Fruit fly (Drosophila melanogaster) whole organism, wandering third instar larva: ENCODE measurements around the gene CG43813.
A peak's percentile ranks its signal among the peaks of the same experiment; 100 is the strongest.

ENCODE experiments used
- GATAd ChIP-seq: sonication (Bioruptor generic); optimal IDR thresholded peaks from 2 replicates; lab custom pipeline; 2016; ENCODE audit warnings: missing biosample characterization, missing genetic modification characterization
- HLH106 ChIP-seq: fragments of 200-800 bp; optimal IDR thresholded peaks from 3 replicates; lab custom pipeline; 2019; ENCODE audit warnings: missing biosample characterization, mild to moderate bottlenecking, missing genetic modification characterization, moderate library complexity
- Myc ChIP-seq: fragments of >200 bp; optimal IDR thresholded peaks from 2 replicates; lab custom pipeline; 2017
- ey ChIP-seq: fragments of 200-800 bp; sonication (Bioruptor generic); optimal IDR thresholded peaks from 2 replicates; lab custom pipeline; 2016; ENCODE audit warnings: missing biosample characterization, missing genetic modification characterization
- foxo ChIP-seq, 2 experiments: fragments of 200-800 bp; sonication (Bioruptor generic); optimal IDR thresholded peaks; 2 replicates in 1 of 2; 3 replicates in 1 of 2; lab custom pipeline; 2016 to 2017; ENCODE audit warnings: missing biosample characterization in 2 of 2, missing genetic modification characterization in 2 of 2
- h ChIP-seq: fragments of 200-800 bp; sonication (Bioruptor generic); optimal IDR thresholded peaks from 3 replicates; lab custom pipeline; 2016; ENCODE audit warnings: missing biosample characterization, mild to moderate bottlenecking, missing genetic modification characterization

Gene CG43813

dm6 chr2L:12314838-12315237 is 29.2 kb downstream of the CG43813 start:
- TF ChIP-seq HLH106 (tag; lab: Kevin White, UChicago), result peak; percentile 40
- peak; percentile 17 for TF ChIP-seq h
- peak; percentile 16 for TF ChIP-seq ey (GFP tag; lab: Kevin White, UChicago)
- TF ChIP-seq Myc (lab: Kevin White, UChicago), result no peak
- no peak for TF ChIP-seq GATAd
- peak in 1 of 2 experiments; percentile 22 for TF ChIP-seq foxo (GFP tag; optimal IDR thresholded peaks at IDR 0.05; lab: Kevin White, UChicago)
